Fruit fly (Drosophila melanogaster) whole organism, embryonic: ENCODE results near the gene CG17032.

Experiments used
- CG10366 ChIP-seq: fragments of 200-800 bp; sonication (Bioruptor generic); IDR thresholded peaks from 2 replicates; pipeline ENCODE4 v1.3.6; 2022; ENCODE audit warnings: missing biosample characterization, missing genetic modification characterization
- CG10959 ChIP-seq: fragments of 200-800 bp; sonication (Bioruptor generic); IDR thresholded peaks from 2 replicates; pipeline ENCODE4 v1.3.6; 2022; ENCODE audit warnings: missing biosample characterization, missing genetic modification characterization
- CG12155 ChIP-seq: fragments of 200-800 bp; sonication (Bioruptor generic); optimal IDR thresholded peaks from 3 replicates; lab custom pipeline; 2016; ENCODE audit warnings: missing biosample characterization, missing genetic modification characterization
- CG13894 ChIP-seq: fragments of 200-800 bp; sonication (Bioruptor generic); optimal IDR thresholded peaks from 3 replicates; lab custom pipeline; 2018; ENCODE audit warnings: missing biosample characterization, mild to moderate bottlenecking, missing genetic modification characterization, moderate library complexity
- CG4617 ChIP-seq: fragments of 200-800 bp; sonication (Bioruptor generic); optimal IDR thresholded peaks from 3 replicates; lab custom pipeline; 2016; ENCODE audit warnings: missing biosample characterization, missing genetic modification characterization, borderline replicate concordance
- CG9932 ChIP-seq: fragments of 200-800 bp; sonication (Bioruptor generic); IDR thresholded peaks from 2 replicates; pipeline ENCODE4 v1.3.6; 2022; ENCODE audit warnings: missing biosample characterization, missing genetic modification characterization
- Dp ChIP-seq: fragments of 200-800 bp; sonication (Bioruptor generic); optimal IDR thresholded peaks from 2 replicates; lab custom pipeline; 2018; ENCODE audit warnings: missing biosample characterization, mild to moderate bottlenecking, missing genetic modification characterization, moderate library complexity
- HLH3B ChIP-seq: fragments of 200-800 bp; sonication (Bioruptor generic); IDR thresholded peaks from 2 replicates; pipeline ENCODE4 v1.3.6; 2022; ENCODE audit warnings: missing biosample characterization, missing genetic modification characterization
- Lpt ChIP-seq: fragments of >200 bp; optimal IDR thresholded peaks from 2 replicates; lab custom pipeline; 2018; ENCODE audit warnings: missing biosample characterization, missing genetic modification characterization
- h ChIP-seq: fragments of >200 bp; optimal IDR thresholded peaks from 2 replicates; lab custom pipeline; 2017
- klu ChIP-seq: fragments of 200-800 bp; sonication (Bioruptor generic); IDR thresholded peaks from 2 replicates; pipeline ENCODE4 v1.3.6; 2022; ENCODE audit warnings: missing biosample characterization, missing genetic modification characterization
- wor ChIP-seq: fragments of 200-800 bp; sonication (Bioruptor generic); IDR thresholded peaks from 2 replicates; pipeline ENCODE4 v1.3.6; 2022; ENCODE audit warnings: missing biosample characterization, missing genetic modification characterization

dm6 chr3L:15987635-15988034, 29.0 kb downstream of the CG17032 start, which contains the start of gene PolD1:
- TF ChIP-seq CG4617 (GFP tag; lab: Kevin White, UChicago) (no peak), CG10366 (no peak), CG9932 (GFP tag; lab: Robert Waterston, UW) (no peak), Lpt (GFP tag; lab: Kevin White, UChicago) (no peak), CG13894 (tag; lab: Kevin White, UChicago) (no peak), HLH3B (GFP tag; lab: Robert Waterston, UW) (no peak), CG12155 (no peak), wor (GFP tag; lab: Robert Waterston, UW) (no peak), h (lab: Kevin White, UChicago) (no peak), Dp (GFP tag; lab: Kevin White, UChicago) (peak; percentile 51), CG10959 (no peak), klu (no peak)
